Worm (Caenorhabditis elegans) whole organism, young adult: ENCODE data around the gene F45D11.14.
"Not testable (repeated sequence)": the region's sequence is repeated elsewhere in the genome, so short reads cannot be mapped to it uniquely, and the experiment has no call there.

Experiments
- D2030.7 ChIP-seq: fragments of 200-800 bp; sonication (Bioruptor generic); IDR thresholded peaks from 2 replicates; pipeline ENCODE4 v1.3.6; 2022; ENCODE audit warnings: missing genetic modification reagents, missing genetic modification characterization, missing compliant biosample characterization
- F22D6.2 ChIP-seq: sonication (generic microtip); optimal IDR thresholded peaks from 2 replicates; lab custom pipeline; 2016; ENCODE audit warnings: mild to moderate bottlenecking, missing genetic modification characterization, missing compliant biosample characterization
- F39B2.1 ChIP-seq: fragments of 200-800 bp; sonication (Bioruptor generic); IDR thresholded peaks from 2 replicates; pipeline ENCODE4 v1.3.6; 2022; ENCODE audit warnings: missing genetic modification reagents, missing genetic modification characterization, missing compliant biosample characterization
- F52B5.7 ChIP-seq: sonication (generic microtip); optimal IDR thresholded peaks from 2 replicates; lab custom pipeline; 2016; ENCODE audit warnings: mild to moderate bottlenecking, missing genetic modification characterization, missing compliant biosample characterization
- T26A5.8 ChIP-seq: sonication (generic microtip); optimal IDR thresholded peaks from 2 replicates; lab custom pipeline; 2016; ENCODE audit warnings: missing genetic modification characterization, missing compliant biosample characterization
- Y56A3A.18 ChIP-seq: fragments of 200-800 bp; sonication (Bioruptor generic); IDR thresholded peaks from 2 replicates; pipeline ENCODE4 v1.3.6; 2022; ENCODE audit warnings: missing genetic modification reagents, missing genetic modification characterization, missing compliant biosample characterization
- Y79H2A.3 ChIP-seq: fragments of 200-800 bp; sonication (Bioruptor generic); conservative IDR thresholded peaks from 2 replicates; pipeline ENCODE4 v1.3.6; 2022; ENCODE audit warnings: missing genetic modification reagents, missing genetic modification characterization, missing compliant biosample characterization
- Y95B8A.8 ChIP-seq: fragments of 200-800 bp; sonication (Bioruptor generic); IDR thresholded peaks from 2 replicates; pipeline ENCODE4 v1.3.6; 2022; ENCODE audit warnings: missing genetic modification reagents, missing genetic modification characterization, missing compliant biosample characterization
- ama-1 ChIP-seq, 3 experiments: fragments of 150-350 bp in 1 of 3; sonication (generic microtip) in 2 of 3; optimal IDR thresholded peaks; 2 replicates each; lab custom pipeline; 2014 to 2018; ENCODE audit warnings: missing biosample characterization in 2 of 3, missing genetic modification characterization in 2 of 3, missing genetic modification reagents in 2 of 3
- aptf-3 ChIP-seq: fragments of 200-800 bp; sonication (Bioruptor generic); IDR thresholded peaks from 2 replicates; pipeline ENCODE4 v1.3.6; 2022; ENCODE audit warnings: missing genetic modification characterization, missing compliant biosample characterization
- ccch-3 ChIP-seq: fragments of 200-800 bp; sonication (Bioruptor generic); optimal IDR thresholded peaks from 2 replicates; lab custom pipeline; 2018; ENCODE audit warnings: mild to moderate bottlenecking, missing genetic modification characterization, missing compliant biosample characterization
- cebp-1 ChIP-seq, 2 experiments: fragments of 200-800 bp in 1 of 2; sonication (Bioruptor generic) in 1 of 2; sonication (generic microtip) in 1 of 2; IDR thresholded peaks in 1 of 2; optimal IDR thresholded peaks in 1 of 2; 2 replicates each; pipeline versions ENCODE4 v1.3.6 to Lab custom; 2017 to 2022; ENCODE audit warnings: missing compliant biosample characterization in 2 of 2, missing genetic modification characterization in 2 of 2, mild to moderate bottlenecking in 1 of 2, missing genetic modification reagents in 1 of 2, moderate library complexity in 1 of 2
- ceh-100 ChIP-seq: fragments of 200-800 bp; sonication (Bioruptor generic); IDR thresholded peaks from 2 replicates; pipeline ENCODE4 v1.3.6; 2022; ENCODE audit warnings: missing genetic modification reagents, missing genetic modification characterization, missing compliant biosample characterization
- ceh-40 ChIP-seq: fragments of 200-800 bp; sonication (Bioruptor generic); IDR thresholded peaks from 2 replicates; pipeline ENCODE4 v1.3.6; 2022; ENCODE audit warnings: missing genetic modification characterization, missing compliant biosample characterization
- dox-1 ChIP-seq: fragments of 200-800 bp; sonication (Bioruptor generic); IDR thresholded peaks from 2 replicates; pipeline ENCODE4 v1.3.6; 2022; ENCODE audit warnings: missing genetic modification reagents, missing genetic modification characterization, missing compliant biosample characterization
- dpff-1 ChIP-seq: sonication (generic microtip); optimal IDR thresholded peaks from 2 replicates; lab custom pipeline; 2017; ENCODE audit warnings: mild to moderate bottlenecking, missing genetic modification characterization, missing compliant biosample characterization
- efl-1 ChIP-seq: fragments of 150-350 bp; optimal IDR thresholded peaks from 2 replicates; lab custom pipeline; 2014; ENCODE audit warnings: missing biosample characterization, missing genetic modification reagents, missing genetic modification characterization
- egl-44 ChIP-seq: fragments of 200-800 bp; sonication (Bioruptor generic); IDR thresholded peaks from 2 replicates; pipeline ENCODE4 v1.3.6; 2022; ENCODE audit warnings: missing genetic modification reagents, missing genetic modification characterization, missing compliant biosample characterization
- egrh-3 ChIP-seq: fragments of 200-800 bp; sonication (Bioruptor generic); IDR thresholded peaks from 2 replicates; pipeline ENCODE4 v1.3.6; 2022; ENCODE audit warnings: missing genetic modification reagents, missing genetic modification characterization, missing compliant biosample characterization
- gei-17 ChIP-seq: fragments of 200-800 bp; sonication (Bioruptor generic); optimal IDR thresholded peaks from 2 replicates; lab custom pipeline; 2018; ENCODE audit warnings: mild to moderate bottlenecking, missing genetic modification characterization, missing compliant biosample characterization
- hmg-20 ChIP-seq: fragments of 200-800 bp; sonication (Bioruptor generic); IDR thresholded peaks from 2 replicates; pipeline ENCODE4 v1.3.6; 2022; ENCODE audit warnings: missing genetic modification reagents, missing genetic modification characterization, missing compliant biosample characterization
- lin-54 ChIP-seq: fragments of 200-800 bp; sonication (Bioruptor generic); optimal IDR thresholded peaks from 2 replicates; lab custom pipeline; 2018; ENCODE audit warnings: mild to moderate bottlenecking, missing genetic modification characterization, missing compliant biosample characterization
- mcd-1 ChIP-seq: fragments of 200-800 bp; sonication (Bioruptor generic); IDR thresholded peaks from 2 replicates; pipeline ENCODE4 v1.3.6; 2022; ENCODE audit warnings: missing genetic modification reagents, missing genetic modification characterization, missing compliant biosample characterization
- nhr-90 ChIP-seq: sonication (generic microtip); optimal IDR thresholded peaks from 2 replicates; lab custom pipeline; 2016; ENCODE audit warnings: missing genotype, mild to moderate bottlenecking, missing genetic modification characterization, missing compliant biosample characterization
- pbrm-1 ChIP-seq: fragments of 200-800 bp; sonication (Bioruptor generic); IDR thresholded peaks from 2 replicates; pipeline ENCODE4 v1.3.6; 2022; ENCODE audit warnings: missing genetic modification reagents, missing genetic modification characterization, missing compliant biosample characterization
- pha-4 ChIP-seq: fragments of 150-350 bp; sonication (generic microtip); optimal IDR thresholded peaks from 2 replicates; lab custom pipeline; 2014; ENCODE audit warnings: missing biosample characterization, missing genetic modification reagents, missing genetic modification characterization
- rcor-1 ChIP-seq: fragments of 200-800 bp; sonication (Bioruptor generic); IDR thresholded peaks from 2 replicates; pipeline ENCODE4 v1.3.6; 2022; ENCODE audit warnings: missing genetic modification reagents, missing genetic modification characterization, missing compliant biosample characterization
- unc-62 ChIP-seq: fragments of 150-350 bp; optimal IDR thresholded peaks from 2 replicates; lab custom pipeline; 2014; ENCODE audit warnings: missing biosample characterization, missing genetic modification reagents, missing genetic modification characterization
- zfh-2 ChIP-seq: fragments of 200-800 bp; sonication (Bioruptor generic); conservative IDR thresholded peaks from 2 replicates; pipeline ENCODE4 v1.3.6; 2022; ENCODE audit warnings: missing genetic modification reagents, missing genetic modification characterization, missing compliant biosample characterization
- ztf-18 ChIP-seq: sonication (generic microtip); optimal IDR thresholded peaks from 2 replicates; lab custom pipeline; 2016; ENCODE audit warnings: missing genotype, mild to moderate bottlenecking, missing genetic modification characterization, missing compliant biosample characterization
- ztf-25 ChIP-seq: fragments of 200-800 bp; sonication (Bioruptor generic); IDR thresholded peaks from 2 replicates; pipeline ENCODE4 v1.3.6; 2022; ENCODE audit warnings: missing genetic modification reagents, missing genetic modification characterization, missing compliant biosample characterization

Gene F45D11.14

DNA sequence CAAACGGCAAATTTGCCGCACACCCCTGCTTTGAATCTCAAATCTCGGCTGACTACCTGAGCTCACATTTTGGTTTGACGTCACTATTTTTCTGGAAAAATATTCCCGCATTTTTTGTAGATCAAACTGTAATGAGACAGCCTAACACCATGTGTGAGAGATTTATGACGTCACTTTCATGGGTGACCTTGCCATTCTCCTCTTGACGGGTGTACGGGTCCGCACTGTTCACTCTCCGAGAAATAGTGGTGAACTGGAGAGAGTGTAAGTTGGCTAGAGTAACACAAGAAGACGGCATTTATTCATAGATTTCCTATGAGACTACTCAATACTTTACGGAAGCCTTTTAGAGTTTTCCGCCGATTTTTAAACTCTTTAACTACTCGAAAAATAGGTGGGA is 20.6 kb downstream of the F45D11.14 start, which contains the start of gene fbxc-40:
Gene fbxc-40 (plus strand): TSS at position 301 of the 400 bp plus-strand sequence.
- not testable (repeated sequence) for TF ChIP-seq egrh-3 (GFP tag; lab: Robert Waterston, UW); Y95B8A.8 (GFP tag; lab: Robert Waterston, UW); lin-54 (GFP tag; lab: Kevin White, UChicago)

DNA sequence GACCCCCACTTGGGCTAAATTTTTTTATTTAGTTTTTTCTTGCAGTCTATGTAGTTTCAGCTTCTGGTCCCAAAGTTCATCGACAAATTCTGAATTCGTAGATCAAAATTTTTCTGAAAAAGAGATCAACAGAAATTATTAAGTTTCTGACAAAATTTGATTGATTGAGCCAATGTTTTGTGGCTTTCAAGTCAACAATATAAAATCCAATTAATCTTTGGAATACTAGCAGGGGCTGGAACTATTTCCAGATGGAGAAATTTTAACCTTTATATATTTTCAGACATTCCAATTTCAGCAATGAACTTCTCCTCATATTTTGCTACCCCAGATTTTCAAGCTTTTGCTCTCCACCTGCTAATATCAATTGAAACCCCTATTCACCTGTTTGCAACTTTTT is 23.4 kb downstream of the F45D11.14 start, which contains the start of gene srh-274:
Gene srh-274 (plus strand): TSS at position 301 of the 400 bp plus-strand sequence.
- no peak for TF ChIP-seq T26A5.8 (tag; lab: Kevin White, UChicago)
- no peak for TF ChIP-seq ama-1 (optimal IDR thresholded peaks at IDR 0.05; lab: Kevin White, UChicago)
- TF ChIP-seq ama-1 (GFP tag; optimal IDR thresholded peaks at IDR 0.05; lab: Kevin White, UChicago), result no peak
- no peak for TF ChIP-seq Y79H2A.3 (GFP tag; lab: Robert Waterston, UW)
- TF ChIP-seq ceh-40 (GFP tag; lab: Robert Waterston, UW), result no peak
- no peak for TF ChIP-seq aptf-3
- TF ChIP-seq Y56A3A.18 (GFP tag; lab: Robert Waterston, UW), result no peak
- TF ChIP-seq zfh-2 (GFP tag; lab: Robert Waterston, UW), result no peak
- TF ChIP-seq, all 124 proteins: peak for 0

DNA sequence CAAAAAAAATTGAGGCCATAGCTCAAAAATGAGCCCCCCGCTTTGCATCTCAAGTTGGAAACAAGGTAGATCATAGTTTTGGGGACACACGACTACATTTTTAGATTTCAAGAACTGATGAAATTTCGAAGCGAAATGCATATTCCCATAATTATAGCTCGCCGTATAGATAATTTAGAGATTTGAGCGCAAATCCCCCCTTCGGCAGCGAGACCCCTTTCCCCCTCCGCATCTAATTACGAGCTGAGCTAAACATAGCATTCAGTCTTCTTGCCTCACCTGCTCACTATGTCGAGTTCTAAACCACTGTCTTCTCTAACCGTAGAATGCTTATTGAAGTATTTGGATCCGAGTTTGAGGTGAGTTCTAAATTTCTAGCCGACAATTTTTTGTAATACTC is 27.1 kb downstream of the F45D11.14 start, which contains the start of the genes fbxc-17 and fbxc-15:
Gene fbxc-17 (minus strand): TSS at position 101 of the 400 bp plus-strand sequence.
Gene fbxc-15 (plus strand): TSS at position 289 of the 400 bp plus-strand sequence.
- TF ChIP-seq nhr-90 (tag; lab: Kevin White, UChicago) (no peak), dpff-1 (no peak), unc-62 (GFP tag; lab: Kevin White, UChicago) (no peak), Y56A3A.18 (GFP tag; lab: Robert Waterston, UW) (no peak), ztf-18 (tag; lab: Kevin White, UChicago) (no peak), Y95B8A.8 (GFP tag; lab: Robert Waterston, UW) (no peak), F39B2.1 (GFP tag; lab: Robert Waterston, UW) (no peak), cebp-1 (GFP tag; IDR thresholded peaks at IDR 0.05; lab: Robert Waterston, UW) (no peak), cebp-1 (tag; optimal IDR thresholded peaks at IDR 0.05; lab: Kevin White, UChicago) (no peak), ztf-25 (no peak), ceh-40 (GFP tag; lab: Robert Waterston, UW) (no peak), ccch-3 (GFP tag; lab: Kevin White, UChicago) (no peak), F52B5.7 (no peak), F22D6.2 (tag; lab: Kevin White, UChicago) (no peak), gei-17 (GFP tag; lab: Kevin White, UChicago) (no peak), pha-4 (tag; lab: Kevin White, UChicago) (no peak), efl-1 (GFP tag; lab: Kevin White, UChicago) (no peak)

DNA sequence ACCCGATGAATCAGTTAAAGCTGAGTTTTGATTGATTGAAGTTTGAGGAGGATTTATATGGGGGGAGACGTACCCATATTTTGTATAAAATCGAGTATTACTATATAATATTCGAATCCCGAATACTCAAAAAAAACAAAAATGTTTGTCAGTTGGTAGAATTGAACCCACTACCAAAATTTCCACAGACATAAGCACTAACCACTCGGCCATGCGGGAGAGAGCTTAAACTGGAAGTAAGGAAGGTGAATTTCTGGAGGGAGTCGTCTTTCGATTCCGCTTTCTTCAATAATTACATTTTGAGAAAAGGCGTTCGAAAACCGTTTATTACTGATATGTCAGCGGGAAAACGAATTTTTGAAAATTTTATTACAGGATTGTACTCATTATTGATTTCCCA is 29.1 kb downstream of the F45D11.14 start:
- TF ChIP-seq D2030.7 (GFP tag; lab: Robert Waterston, UW) (peak; percentile 53; the same call in 1 of the 2 replicates), ztf-25 (0 out of 2 replicates have a peak, but pooled peaks have one; percentile 13), mcd-1 (GFP tag; lab: Robert Waterston, UW) (peak; percentile 52), rcor-1 (GFP tag; lab: Robert Waterston, UW) (peak; percentile 77), ceh-100 (GFP tag; lab: Robert Waterston, UW) (0 out of 2 replicates have a peak, but pooled peaks have one; percentile 13), dox-1 (GFP tag; lab: Robert Waterston, UW) (peak; percentile 60), pbrm-1 (0 out of 2 replicates have a peak, but pooled peaks have one; percentile 45), Y95B8A.8 (GFP tag; lab: Robert Waterston, UW) (0 out of 2 replicates have a peak, but pooled peaks have one; percentile 53), hmg-20 (GFP tag; lab: Robert Waterston, UW) (0 out of 2 replicates have a peak, but pooled peaks have one; percentile 28), egl-44 (GFP tag; lab: Robert Waterston, UW) (peak; percentile 37; the same call in 1 of the 2 replicates)
